Worm (Caenorhabditis elegans) whole organism, young adult: ENCODE measurements around the gene wdr-37.

Source experiments
- B0035.1 ChIP-seq: sonication (generic microtip); optimal IDR thresholded peaks from 2 replicates; lab custom pipeline; 2016; ENCODE audit warnings: missing genetic modification characterization, mild to moderate bottlenecking, missing compliant biosample characterization, missing genotype, missing genetic modification reagents
- D2030.7 ChIP-seq: fragments of 200-800 bp; sonication (Bioruptor generic); IDR thresholded peaks from 2 replicates; pipeline ENCODE4 v1.3.6; 2022; ENCODE audit warnings: missing genetic modification reagents, missing genetic modification characterization, missing compliant biosample characterization
- F22D6.2 ChIP-seq: sonication (generic microtip); optimal IDR thresholded peaks from 2 replicates; lab custom pipeline; 2016; ENCODE audit warnings: mild to moderate bottlenecking, missing genetic modification characterization, missing compliant biosample characterization
- F33H1.4 ChIP-seq: fragments of 200-800 bp; sonication (Bioruptor generic); IDR thresholded peaks from 2 replicates; pipeline ENCODE4 v1.3.6; 2022; ENCODE audit warnings: missing genetic modification reagents, missing genetic modification characterization, missing compliant biosample characterization
- F37B4.10 ChIP-seq: fragments of 200-800 bp; sonication (Bioruptor generic); IDR thresholded peaks from 2 replicates; pipeline ENCODE4 v1.3.6; 2022; ENCODE audit warnings: missing genetic modification characterization, missing compliant biosample characterization
- F39B2.1 ChIP-seq: fragments of 200-800 bp; sonication (Bioruptor generic); IDR thresholded peaks from 2 replicates; pipeline ENCODE4 v1.3.6; 2022; ENCODE audit warnings: missing genetic modification reagents, missing genetic modification characterization, missing compliant biosample characterization
- F57A8.1 ChIP-seq: fragments of 200-800 bp; sonication (Bioruptor generic); optimal IDR thresholded peaks from 2 replicates; lab custom pipeline; 2018; ENCODE audit warnings: mild to moderate bottlenecking, missing genetic modification characterization, moderate library complexity, missing compliant biosample characterization
- Y67H2A.10 ChIP-seq: fragments of 200-800 bp; sonication (Bioruptor generic); conservative IDR thresholded peaks from 2 replicates; pipeline ENCODE4 v1.3.6; 2022; ENCODE audit warnings: missing genetic modification reagents, missing genetic modification characterization, missing compliant biosample characterization
- Y95B8A.8 ChIP-seq: fragments of 200-800 bp; sonication (Bioruptor generic); IDR thresholded peaks from 2 replicates; pipeline ENCODE4 v1.3.6; 2022; ENCODE audit warnings: missing genetic modification reagents, missing genetic modification characterization, missing compliant biosample characterization
- akir-1 ChIP-seq: fragments of 200-800 bp; sonication (Bioruptor generic); optimal IDR thresholded peaks from 2 replicates; lab custom pipeline; 2018; ENCODE audit warnings: mild to moderate bottlenecking, missing genetic modification characterization, moderate library complexity, missing compliant biosample characterization
- ama-1 ChIP-seq, 3 experiments: fragments of 150-350 bp in 1 of 3; sonication (generic microtip) in 2 of 3; optimal IDR thresholded peaks; 2 replicates each; lab custom pipeline; 2014 to 2018; ENCODE audit warnings: missing biosample characterization in 2 of 3, missing genetic modification characterization in 2 of 3, missing genetic modification reagents in 2 of 3
- aptf-2 ChIP-seq: fragments of 200-800 bp; sonication (Bioruptor generic); conservative IDR thresholded peaks from 2 replicates; pipeline ENCODE4 v1.3.6; 2022; ENCODE audit warnings: missing genetic modification reagents, missing genetic modification characterization, missing compliant biosample characterization
- athp-1 ChIP-seq: sonication (generic microtip); optimal IDR thresholded peaks from 2 replicates; lab custom pipeline; 2017; ENCODE audit warnings: mild to moderate bottlenecking, missing genetic modification characterization, missing compliant biosample characterization
- attf-5 ChIP-seq: fragments of 200-800 bp; sonication (Bioruptor generic); optimal IDR thresholded peaks from 2 replicates; lab custom pipeline; 2018; ENCODE audit warnings: mild to moderate bottlenecking, missing genetic modification characterization, missing compliant biosample characterization
- attf-6 ChIP-seq: fragments of 200-800 bp; sonication (Bioruptor generic); IDR thresholded peaks from 2 replicates; pipeline ENCODE4 v1.3.6; 2022; ENCODE audit warnings: missing genetic modification reagents, missing genetic modification characterization, missing compliant biosample characterization
- bed-1 ChIP-seq: fragments of 200-800 bp; sonication (Bioruptor generic); IDR thresholded peaks from 2 replicates; pipeline ENCODE4 v1.3.6; 2022; ENCODE audit warnings: missing genetic modification reagents, missing genetic modification characterization, missing compliant biosample characterization
- cebp-2 ChIP-seq: fragments of 200-800 bp; sonication (Bioruptor generic); IDR thresholded peaks from 2 replicates; pipeline ENCODE4 v1.3.6; 2022; ENCODE audit warnings: missing genetic modification characterization, missing compliant biosample characterization
- ceh-91 ChIP-seq: fragments of 200-800 bp; sonication (Bioruptor generic); IDR thresholded peaks from 2 replicates; pipeline ENCODE4 v1.3.6; 2022; ENCODE audit warnings: missing genetic modification reagents, missing genetic modification characterization, missing compliant biosample characterization
- chd-7 ChIP-seq: sonication (generic microtip); optimal IDR thresholded peaks from 2 replicates; lab custom pipeline; 2016; ENCODE audit warnings: mild to moderate bottlenecking, missing genetic modification characterization, moderate library complexity, missing compliant biosample characterization
- efl-1 ChIP-seq: fragments of 150-350 bp; optimal IDR thresholded peaks from 2 replicates; lab custom pipeline; 2014; ENCODE audit warnings: missing biosample characterization, missing genetic modification reagents, missing genetic modification characterization
- egl-18 ChIP-seq: fragments of 200-800 bp; sonication (Bioruptor generic); IDR thresholded peaks from 2 replicates; pipeline ENCODE4 v1.3.6; 2022; ENCODE audit warnings: missing genetic modification reagents, missing genetic modification characterization, missing compliant biosample characterization
- hmg-1.2 ChIP-seq: fragments of 200-800 bp; sonication (Bioruptor generic); IDR thresholded peaks from 2 replicates; pipeline ENCODE4 v1.3.6; 2022; ENCODE audit warnings: missing genetic modification reagents, missing genetic modification characterization, missing compliant biosample characterization
- hsf-1 ChIP-seq: fragments of 200-800 bp; sonication (Bioruptor generic); IDR thresholded peaks from 2 replicates; pipeline ENCODE4 v1.3.6; 2022; ENCODE audit warnings: missing genetic modification reagents, missing genetic modification characterization, missing compliant biosample characterization
- let-526 ChIP-seq: fragments of 200-800 bp; sonication (Bioruptor generic); IDR thresholded peaks from 2 replicates; pipeline ENCODE4 v1.3.6; 2022; ENCODE audit warnings: missing genetic modification reagents, missing genetic modification characterization, missing compliant biosample characterization
- let-607 ChIP-seq, 2 experiments: fragments of 200-800 bp in 1 of 2; sonication (Bioruptor generic) in 1 of 2; sonication (generic microtip) in 1 of 2; optimal IDR thresholded peaks; 2 replicates each; lab custom pipeline; 2016 to 2018; ENCODE audit warnings: mild to moderate bottlenecking in 2 of 2, missing compliant biosample characterization in 2 of 2, missing genetic modification characterization in 2 of 2, moderate library complexity in 2 of 2, missing genotype in 1 of 2
- lin-26 ChIP-seq: fragments of 200-800 bp; sonication (Bioruptor generic); IDR thresholded peaks from 2 replicates; pipeline ENCODE4 v1.3.6; 2022; ENCODE audit warnings: missing genetic modification reagents, missing genetic modification characterization, missing compliant biosample characterization
- lin-54 ChIP-seq: fragments of 200-800 bp; sonication (Bioruptor generic); optimal IDR thresholded peaks from 2 replicates; lab custom pipeline; 2018; ENCODE audit warnings: mild to moderate bottlenecking, missing genetic modification characterization, missing compliant biosample characterization
- madf-10 ChIP-seq: sonication (generic microtip); optimal IDR thresholded peaks from 2 replicates; lab custom pipeline; 2016; ENCODE audit warnings: mild to moderate bottlenecking, missing genetic modification characterization, missing compliant biosample characterization
- mel-28 ChIP-seq: sonication (generic microtip); optimal IDR thresholded peaks from 2 replicates; lab custom pipeline; 2016; ENCODE audit warnings: borderline replicate concordance, mild to moderate bottlenecking, missing genetic modification characterization, missing compliant biosample characterization
- mxl-1 ChIP-seq: sonication (generic microtip); optimal IDR thresholded peaks from 2 replicates; lab custom pipeline; 2016; ENCODE audit warnings: missing genetic modification characterization, missing compliant biosample characterization
- nfyb-1 ChIP-seq: fragments of 200-800 bp; sonication (Bioruptor generic); IDR thresholded peaks from 2 replicates; pipeline ENCODE4 v1.3.6; 2022; ENCODE audit warnings: missing genetic modification reagents, missing genetic modification characterization, missing compliant biosample characterization
- nhr-27 ChIP-seq: fragments of 200-800 bp; sonication (Bioruptor generic); optimal IDR thresholded peaks from 2 replicates; lab custom pipeline; 2018; ENCODE audit warnings: mild to moderate bottlenecking, missing genetic modification characterization, moderate library complexity, missing compliant biosample characterization
- nhr-80 ChIP-seq: sonication (generic microtip); optimal IDR thresholded peaks from 2 replicates; lab custom pipeline; 2016; ENCODE audit warnings: missing genetic modification characterization, missing compliant biosample characterization
- nhr-90 ChIP-seq: sonication (generic microtip); optimal IDR thresholded peaks from 2 replicates; lab custom pipeline; 2016; ENCODE audit warnings: missing genotype, mild to moderate bottlenecking, missing genetic modification characterization, missing compliant biosample characterization
- pbrm-1 ChIP-seq: fragments of 200-800 bp; sonication (Bioruptor generic); IDR thresholded peaks from 2 replicates; pipeline ENCODE4 v1.3.6; 2022; ENCODE audit warnings: missing genetic modification reagents, missing genetic modification characterization, missing compliant biosample characterization
- snpc-1.1 ChIP-seq: sonication (generic microtip); optimal IDR thresholded peaks from 2 replicates; lab custom pipeline; 2017; ENCODE audit warnings: missing genetic modification characterization, mild to moderate bottlenecking, missing compliant biosample characterization, antibody characterized with exemption, moderate library complexity, missing genotype, missing genetic modification reagents; ENCODE audit not compliant: insufficient read depth
- snpc-1.3 ChIP-seq: sonication (generic microtip); optimal IDR thresholded peaks from 2 replicates; lab custom pipeline; 2017; ENCODE audit warnings: missing genetic modification characterization, mild to moderate bottlenecking, missing compliant biosample characterization, antibody characterized with exemption, moderate library complexity, missing genotype, missing genetic modification reagents; ENCODE audit not compliant: insufficient read depth
- snpc-4 ChIP-seq, 5 experiments: fragments of 150-350 bp in 1 of 5; sonication (generic microtip) in 4 of 5; optimal IDR thresholded peaks; 2 replicates each; lab custom pipeline; 2014 to 2018; ENCODE audit warnings: missing genetic modification characterization in 5 of 5, missing biosample characterization in 3 of 5, antibody characterized with exemption in 2 of 5, mild to moderate bottlenecking in 2 of 5, missing compliant biosample characterization in 2 of 5, missing genotype in 2 of 5, moderate library complexity in 2 of 5, missing genetic modification reagents in 1 of 5
- somi-1 ChIP-seq: fragments of 200-800 bp; sonication (Bioruptor generic); optimal IDR thresholded peaks from 2 replicates; lab custom pipeline; 2018; ENCODE audit warnings: mild to moderate bottlenecking, missing genetic modification characterization, missing compliant biosample characterization
- sptf-2 ChIP-seq: fragments of 200-800 bp; sonication (Bioruptor generic); optimal IDR thresholded peaks from 2 replicates; lab custom pipeline; 2018; ENCODE audit warnings: mild to moderate bottlenecking, missing genetic modification characterization, missing compliant biosample characterization
- unc-62 ChIP-seq: fragments of 150-350 bp; optimal IDR thresholded peaks from 2 replicates; lab custom pipeline; 2014; ENCODE audit warnings: missing biosample characterization, missing genetic modification reagents, missing genetic modification characterization
- zim-3 ChIP-seq: sonication (generic microtip); optimal IDR thresholded peaks from 2 replicates; lab custom pipeline; 2017; ENCODE audit warnings: mild to moderate bottlenecking, missing genetic modification characterization, moderate library complexity, missing compliant biosample characterization
- ztf-22 ChIP-seq: fragments of 200-800 bp; sonication (Bioruptor generic); optimal IDR thresholded peaks from 2 replicates; lab custom pipeline; 2018; ENCODE audit warnings: mild to moderate bottlenecking, missing genetic modification characterization, moderate library complexity, missing compliant biosample characterization
- ztf-25 ChIP-seq: fragments of 200-800 bp; sonication (Bioruptor generic); IDR thresholded peaks from 2 replicates; pipeline ENCODE4 v1.3.6; 2022; ENCODE audit warnings: missing genetic modification reagents, missing genetic modification characterization, missing compliant biosample characterization
- ztf-26 ChIP-seq: sonication (generic microtip); optimal IDR thresholded peaks from 2 replicates; lab custom pipeline; 2017; ENCODE audit warnings: missing genetic modification characterization, missing compliant biosample characterization
- ztf-6 ChIP-seq: fragments of 200-800 bp; sonication (Bioruptor generic); IDR thresholded peaks from 2 replicates; pipeline ENCODE4 v1.3.6; 2022; ENCODE audit warnings: missing genetic modification reagents, missing genetic modification characterization, missing compliant biosample characterization

Gene wdr-37

DNA sequence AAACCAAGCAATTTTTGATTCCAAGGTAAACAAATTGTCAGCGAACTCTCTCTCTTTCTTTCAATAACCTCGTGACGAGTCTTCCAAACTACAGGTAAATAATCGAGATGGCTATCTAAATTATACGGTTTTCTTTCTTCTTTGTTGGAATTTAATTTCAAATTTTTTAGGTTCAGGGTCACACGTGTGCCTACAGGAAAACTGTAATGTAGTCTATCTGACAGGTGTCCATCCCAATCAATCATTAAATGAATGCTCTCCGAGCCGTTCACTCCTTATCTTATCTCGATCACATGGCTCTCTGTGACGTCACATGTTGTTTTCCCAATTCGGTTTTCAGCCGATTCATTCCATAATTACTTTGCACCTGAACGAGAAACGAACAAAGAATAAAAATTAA lies 46.8 kb downstream of the wdr-37 start (continued):
- TF ChIP-seq chd-7 (tag; lab: Kevin White, UChicago), result no peak
- TF ChIP-seq mel-28 (tag; lab: Kevin White, UChicago), result no peak
- TF ChIP-seq hmg-1.2 (GFP tag; lab: Robert Waterston, UW), result no peak
- no peak for TF ChIP-seq mxl-1 (tag; lab: Kevin White, UChicago)
- TF ChIP-seq ama-1 (optimal IDR thresholded peaks at IDR 0.05; lab: Kevin White, UChicago), result no peak
- no peak for TF ChIP-seq ama-1 (GFP tag; optimal IDR thresholded peaks at IDR 0.05; lab: Kevin White, UChicago)
- no peak for TF ChIP-seq F33H1.4
- TF ChIP-seq pbrm-1 (GFP tag; lab: Robert Waterston, UW), result no peak
- TF ChIP-seq nhr-27 (tag; lab: Kevin White, UChicago), result no peak
- TF ChIP-seq ceh-91 (GFP tag; lab: Robert Waterston, UW), result no peak
- TF ChIP-seq let-526, result 0 out of 2 replicates have a peak, but pooled peaks have one; percentile 48
- TF ChIP-seq nhr-80 (tag; lab: Kevin White, UChicago), result peak; percentile 78
- TF ChIP-seq snpc-1.3 (tag; lab: Kevin White, UChicago), result no peak
- TF ChIP-seq sptf-2 (GFP tag; lab: Kevin White, UChicago), result no peak
- TF ChIP-seq lin-54 (GFP tag; lab: Kevin White, UChicago), result peak; percentile 30
- TF ChIP-seq hsf-1 (GFP tag; lab: Robert Waterston, UW), result no peak
- TF ChIP-seq efl-1 (GFP tag; lab: Kevin White, UChicago), result no peak
- TF ChIP-seq somi-1, result no peak
- TF ChIP-seq akir-1 (GFP tag; lab: Kevin White, UChicago), result no peak
- no peak for TF ChIP-seq snpc-4 (GFP tag; optimal IDR thresholded peaks at IDR 0.05; lab: Kevin White, UChicago)
- TF ChIP-seq snpc-4 (tag; optimal IDR thresholded peaks at IDR 0.05; lab: Kevin White, UChicago), result no peak
- TF ChIP-seq Y95B8A.8 (GFP tag; lab: Robert Waterston, UW), result 0 out of 2 replicates have a peak, but pooled peaks have one; percentile 53
- no peak for TF ChIP-seq F57A8.1 (GFP tag; lab: Kevin White, UChicago)
- peak; percentile 90 for TF ChIP-seq unc-62
- TF ChIP-seq attf-5 (GFP tag; lab: Kevin White, UChicago), result peak; percentile 45
- no peak for TF ChIP-seq F37B4.10 (GFP tag; lab: Robert Waterston, UW)
- no peak for TF ChIP-seq ztf-6 (GFP tag; lab: Robert Waterston, UW)
- TF ChIP-seq egl-18, result no peak
- TF ChIP-seq ztf-25 (GFP tag; lab: Robert Waterston, UW), result no peak
- no peak for TF ChIP-seq athp-1 (tag; lab: Kevin White, UChicago)
- TF ChIP-seq madf-10 (tag; lab: Kevin White, UChicago), result peak; percentile 17
- TF ChIP-seq ztf-22 (GFP tag; lab: Kevin White, UChicago), result peak; percentile 44
- TF ChIP-seq B0035.1 (tag; lab: Kevin White, UChicago), result no peak
- peak; percentile 53 for TF ChIP-seq nhr-90 (tag; lab: Kevin White, UChicago)
- no peak for TF ChIP-seq ztf-26 (tag; lab: Kevin White, UChicago)

DNA sequence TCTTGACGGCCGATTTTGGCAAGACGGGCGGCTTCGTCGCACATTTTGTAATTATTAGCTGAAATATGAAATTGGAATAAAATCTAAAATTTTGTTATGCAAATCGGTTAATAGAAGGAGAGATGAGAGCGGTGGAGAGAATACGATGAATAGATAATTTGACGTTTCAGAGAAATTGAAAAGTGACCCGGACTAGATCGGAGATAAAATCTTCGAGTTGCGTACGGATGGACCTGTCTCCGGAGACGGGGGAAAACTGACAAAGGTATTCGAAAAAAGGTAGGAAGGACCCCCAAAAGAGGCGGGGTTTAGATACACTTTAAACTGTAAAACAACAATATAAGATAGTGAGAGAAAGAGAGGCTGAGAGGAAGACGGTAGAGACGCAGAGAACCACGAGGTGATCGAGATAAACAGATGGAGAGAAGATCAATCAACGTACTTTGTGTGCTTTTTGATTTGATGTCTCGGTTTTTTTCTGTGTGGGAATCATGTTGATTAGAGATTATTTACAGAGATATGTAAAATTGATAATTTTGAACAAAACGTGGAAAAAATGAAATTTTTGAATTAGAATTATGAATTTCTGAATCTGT lies 47.7 kb downstream of the wdr-37 start, which contains the start of gene F09F7.6:
F09F7.6 (minus strand) TSS at position 64 of the 596 bp plus-strand sequence.
- TF ChIP-seq attf-6 (GFP tag; lab: Robert Waterston, UW) (no peak), F22D6.2 (no peak), F33H1.4 (no peak), lin-26 (no peak), D2030.7 (no peak), nfyb-1 (GFP tag; lab: Robert Waterston, UW) (0 out of 2 replicates have a peak, but pooled peaks have one; percentile 34), let-607 (tag; optimal IDR thresholded peaks at IDR 0.05; lab: Kevin White, UChicago) (peak in 1 of 2 experiments; percentile 21), F57A8.1 (GFP tag; lab: Kevin White, UChicago) (no peak), cebp-2 (GFP tag; lab: Robert Waterston, UW) (no peak), Y67H2A.10 (GFP tag; lab: Robert Waterston, UW) (no peak), egl-18 (no peak), snpc-1.1 (tag; lab: Kevin White, UChicago) (no peak), F39B2.1 (GFP tag; lab: Robert Waterston, UW) (no peak), aptf-2 (GFP tag; lab: Robert Waterston, UW) (no peak), bed-1 (no peak), Y95B8A.8 (GFP tag; lab: Robert Waterston, UW) (no peak), zim-3 (tag; lab: Kevin White, UChicago) (no peak), nhr-80 (tag; lab: Kevin White, UChicago) (peak; percentile 60)
